Fruit fly (Drosophila melanogaster): ENCODE data around the gene CG1631.

DNA sequence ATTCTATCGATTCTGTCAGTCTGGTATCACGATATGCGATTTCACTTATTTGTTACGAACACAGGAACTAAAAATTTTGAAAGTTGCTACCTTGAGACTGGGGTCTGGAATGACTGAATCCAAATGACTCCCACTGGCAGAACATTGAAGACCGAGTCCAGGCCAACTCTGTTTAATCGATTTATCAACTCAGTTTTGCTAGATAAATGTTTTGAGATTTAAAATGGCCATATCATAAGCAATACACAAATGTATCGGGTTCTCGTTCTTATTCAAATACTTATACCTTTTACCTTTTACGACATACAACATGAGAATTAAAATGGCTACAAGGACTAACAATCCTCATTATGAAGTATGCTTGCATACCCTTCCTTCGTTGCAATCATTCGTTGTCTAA lies 49.2 kb downstream of the CG1631 start, which contains the start of gene CG12679:
- TF ChIP-seq Myc (optimal IDR thresholded peaks at IDR 0.05) (no peak), h (optimal IDR thresholded peaks at IDR 0.05) (no peak), psq (optimal IDR thresholded peaks at IDR 0.05) (no peak), insv (optimal IDR thresholded peaks at IDR 0.05) (no peak), ttk (optimal IDR thresholded peaks at IDR 0.05) (no peak)
